Fruit fly (Drosophila melanogaster): ENCODE data around the gene Zw10.

Gene Zw10

dm6 chrX:2591315-2591999 lies 12.5 kb upstream of the Zw10 start:
- TF ChIP-seq rgr (GFP tag; optimal IDR thresholded peaks at IDR 0.05) (peak; percentile 46), ey (GFP tag; optimal IDR thresholded peaks at IDR 0.05) (peak; percentile 60), N (GFP tag; optimal IDR thresholded peaks at IDR 0.05) (no peak), dsf (GFP tag; optimal IDR thresholded peaks at IDR 0.05; ENCODE audit: borderline replicate concordance) (no peak), OdsH (GFP tag; optimal IDR thresholded peaks at IDR 0.05) (peak; percentile 11), Dif (GFP tag; optimal IDR thresholded peaks at IDR 0.05; ENCODE audit: partially characterized antibody) (no peak), Sp1 (GFP tag; optimal IDR thresholded peaks at IDR 0.05) (peak; percentile 56), Jra (GFP tag; optimal IDR thresholded peaks at IDR 0.05) (peak; percentile 21), psq (GFP tag; optimal IDR thresholded peaks at IDR 0.05) (peak; percentile 29), lola (GFP tag; optimal IDR thresholded peaks at IDR 0.05) (no peak), foxo (GFP tag; optimal IDR thresholded peaks at IDR 0.05) (peak in 1 of 2 experiments; percentile 64), fru (GFP tag; optimal IDR thresholded peaks at IDR 0.05) (peak; percentile 67), br (GFP tag; optimal IDR thresholded peaks at IDR 0.05) (peak; percentile 43), HLH106 (tag; optimal IDR thresholded peaks at IDR 0.05) (peak; percentile 44), dmrt93B (GFP tag; optimal IDR thresholded peaks at IDR 0.05) (peak; percentile 34), h (GFP tag; optimal IDR thresholded peaks at IDR 0.05) (peak; percentile 46), Rel (GFP tag; optimal IDR thresholded peaks at IDR 0.05) (no peak), Rel (tag; optimal IDR thresholded peaks at IDR 0.05) (peak; percentile 75)

dm6 chrX:2592243-2592642 lies 11.8 kb upstream of the Zw10 start:
- TF ChIP-seq Rel (GFP tag; optimal IDR thresholded peaks at IDR 0.05) (no peak), Rel (tag; optimal IDR thresholded peaks at IDR 0.05) (peak; percentile 99), CrebA (GFP tag; optimal IDR thresholded peaks at IDR 0.05; ENCODE audit: borderline replicate concordance) (no peak), usp (GFP tag; optimal IDR thresholded peaks at IDR 0.05) (no peak), Hnf4 (GFP tag; optimal IDR thresholded peaks at IDR 0.05) (peak; percentile 43)

dm6 chrX:2593094-2593752 lies 10.8 kb upstream of the Zw10 start:
- TF ChIP-seq dl (GFP tag; optimal IDR thresholded peaks at IDR 0.05; ENCODE audit: insufficient read depth in 1 of 2, partially characterized antibody in 2 of 2) (peak in 1 of 2 experiments; percentile 25), woc (GFP tag; optimal IDR thresholded peaks at IDR 0.05) (no peak), usp (GFP tag; optimal IDR thresholded peaks at IDR 0.05) (no peak), OdsH (GFP tag; optimal IDR thresholded peaks at IDR 0.05) (no peak), jim (GFP tag; optimal IDR thresholded peaks at IDR 0.05) (no peak), Sp1 (GFP tag; optimal IDR thresholded peaks at IDR 0.05) (no peak), Hr78 (GFP tag; optimal IDR thresholded peaks at IDR 0.05) (no peak), CG32264 (GFP tag; optimal IDR thresholded peaks at IDR 0.05) (no peak)

dm6 chrX:2593753-2594096 lies 10.3 kb upstream of the Zw10 start:
- TF ChIP-seq Rel (GFP tag; optimal IDR thresholded peaks at IDR 0.05) (peak; percentile 71), Rel (tag; optimal IDR thresholded peaks at IDR 0.05) (peak; percentile 68), Myc (optimal IDR thresholded peaks at IDR 0.05) (no peak), usp (GFP tag; optimal IDR thresholded peaks at IDR 0.05) (no peak), sage (GFP tag; optimal IDR thresholded peaks at IDR 0.05) (peak; percentile 92), Jra (GFP tag; optimal IDR thresholded peaks at IDR 0.05) (peak; percentile 86), Sp1 (GFP tag; optimal IDR thresholded peaks at IDR 0.05) (peak; percentile 92), pan (optimal IDR thresholded peaks at IDR 0.05) (no peak), Dfd (GFP tag; optimal IDR thresholded peaks at IDR 0.05) (no peak), h (GFP tag; optimal IDR thresholded peaks at IDR 0.05) (peak; percentile 97), N (GFP tag; optimal IDR thresholded peaks at IDR 0.05) (no peak), woc (GFP tag; optimal IDR thresholded peaks at IDR 0.05) (peak; percentile 81), fru (GFP tag; optimal IDR thresholded peaks at IDR 0.05) (peak; percentile 97), Mio (GFP tag; optimal IDR thresholded peaks at IDR 0.05) (peak; percentile 82), psq (GFP tag; optimal IDR thresholded peaks at IDR 0.05) (peak; percentile 90), Vsx2 (GFP tag; optimal IDR thresholded peaks at IDR 0.05; ENCODE audit: partially characterized antibody) (no peak), lola (GFP tag; optimal IDR thresholded peaks at IDR 0.05) (no peak), Abd-B (GFP tag; optimal IDR thresholded peaks at IDR 0.05) (no peak), tai (GFP tag; optimal IDR thresholded peaks at IDR 0.05) (no peak), Dif (GFP tag; optimal IDR thresholded peaks at IDR 0.05; ENCODE audit: partially characterized antibody) (no peak), brk (GFP tag; optimal IDR thresholded peaks at IDR 0.05) (no peak), ey (GFP tag; optimal IDR thresholded peaks at IDR 0.05) (peak; percentile 97), CrebA (GFP tag; optimal IDR thresholded peaks at IDR 0.05; ENCODE audit: borderline replicate concordance) (no peak), HLH106 (tag; optimal IDR thresholded peaks at IDR 0.05) (peak; percentile 93), Hnf4 (GFP tag; optimal IDR thresholded peaks at IDR 0.05) (peak; percentile 96), OdsH (GFP tag; optimal IDR thresholded peaks at IDR 0.05) (peak; percentile 94), dmrt93B (GFP tag; optimal IDR thresholded peaks at IDR 0.05) (peak; percentile 94), dsf (GFP tag; optimal IDR thresholded peaks at IDR 0.05; ENCODE audit: borderline replicate concordance) (peak; percentile 80), jim (GFP tag; optimal IDR thresholded peaks at IDR 0.05) (peak; percentile 2), Hr78 (GFP tag; optimal IDR thresholded peaks at IDR 0.05) (no peak), dl (GFP tag; optimal IDR thresholded peaks at IDR 0.05; ENCODE audit: insufficient read depth in 1 of 2, partially characterized antibody in 2 of 2) (no peak), CG9705 (GFP tag; optimal IDR thresholded peaks at IDR 0.05) (peak; percentile 62), CG32264 (GFP tag; optimal IDR thresholded peaks at IDR 0.05) (peak; percentile 87), rgr (GFP tag; optimal IDR thresholded peaks at IDR 0.05) (peak; percentile 97), foxo (GFP tag; optimal IDR thresholded peaks at IDR 0.05) (peak; percentile 90 to 99), GATAd (GFP tag; optimal IDR thresholded peaks at IDR 0.05) (peak; percentile 33), Hr83 (GFP tag; optimal IDR thresholded peaks at IDR 0.05; ENCODE audit: poor library complexity, severe bottlenecking) (peak; percentile 76)

All from whole organism, wandering third instar larva.